Fruit fly (Drosophila melanogaster) whole organism, adult: ENCODE results near the gene CG13085.

ENCODE experiments used
- CG5204 ChIP-seq: fragments of 200-800 bp; sonication (Bioruptor generic); optimal IDR thresholded peaks from 2 replicates; lab custom pipeline; 2016; ENCODE audit warnings: missing biosample characterization, missing genetic modification characterization
- CG7101 ChIP-seq: fragments of 200-800 bp; sonication (Bioruptor generic); optimal IDR thresholded peaks from 2 replicates; lab custom pipeline; 2018; ENCODE audit warnings: missing biosample characterization, mild to moderate bottlenecking, missing genetic modification characterization, moderate library complexity
- Mnt ChIP-seq: fragments of 200-800 bp; sonication (Bioruptor generic); optimal IDR thresholded peaks from 2 replicates; lab custom pipeline; 2016; ENCODE audit warnings: missing biosample characterization, mild to moderate bottlenecking, missing genetic modification characterization
- bab1 ChIP-seq: fragments of 200-800 bp; sonication (Bioruptor generic); optimal IDR thresholded peaks from 3 replicates; lab custom pipeline; 2019; ENCODE audit warnings: missing biosample characterization, mild to moderate bottlenecking, missing genetic modification characterization, moderate library complexity
- kay ChIP-seq: fragments of 200-800 bp; sonication (Bioruptor generic); peaks from one replicate; lab custom pipeline; 2016; ENCODE audit warnings: missing biosample characterization, missing genetic modification characterization, borderline replicate concordance
- ovo ChIP-seq: fragments of 200-800 bp; sonication (Bioruptor generic); optimal IDR thresholded peaks from 2 replicates; lab custom pipeline; 2016; ENCODE audit warnings: missing biosample characterization, missing genetic modification characterization
- pad ChIP-seq: fragments of 200-800 bp; sonication (Bioruptor generic); optimal IDR thresholded peaks from 3 replicates; lab custom pipeline; 2017; ENCODE audit warnings: missing biosample characterization, missing genetic modification characterization, mild to moderate bottlenecking, moderate library complexity, missing genetic modification reagents

dm6 chr2L:19473397-19474009 lies 49.7 kb downstream of the CG13085 start:
- TF ChIP-seq Mnt (GFP tag; lab: Kevin White, UChicago) (peak; percentile 7), kay (GFP tag; lab: Kevin White, UChicago) (peak; percentile 41), pad (GFP tag; lab: Kevin White, UChicago) (no peak), CG7101 (tag; lab: Kevin White, UChicago) (no peak), CG5204 (no peak), bab1 (GFP tag; lab: Kevin White, UChicago) (no peak), ovo (no peak)
